Fruit fly (Drosophila melanogaster) whole organism, embryonic: ENCODE data around the gene Taf10.

Source experiments
- B-H2 ChIP-seq: fragments of 200-800 bp; sonication (Bioruptor generic); optimal IDR thresholded peaks from 2 replicates; lab custom pipeline; 2018; ENCODE audit warnings: missing biosample characterization, mild to moderate bottlenecking, missing genetic modification characterization
- CG10543 ChIP-seq: fragments of 200-800 bp; sonication (Bioruptor generic); optimal IDR thresholded peaks from 3 replicates; lab custom pipeline; 2017; ENCODE audit warnings: missing biosample characterization, mild to moderate bottlenecking, missing genetic modification characterization, moderate library complexity
- CG10565 ChIP-seq: fragments of 200-800 bp; sonication (Bioruptor generic); optimal IDR thresholded peaks from 3 replicates; lab custom pipeline; 2016; ENCODE audit warnings: missing biosample characterization, mild to moderate bottlenecking, missing genetic modification characterization
- CG10654 ChIP-seq: fragments of 200-800 bp; sonication (Bioruptor generic); optimal IDR thresholded peaks from 2 replicates; lab custom pipeline; 2016; ENCODE audit warnings: missing biosample characterization, missing genetic modification characterization
- CG11723 ChIP-seq: fragments of 200-800 bp; sonication (Bioruptor generic); optimal IDR thresholded peaks from 2 replicates; lab custom pipeline; 2017; ENCODE audit warnings: missing biosample characterization, mild to moderate bottlenecking, missing genetic modification characterization
- CG14441 ChIP-seq: fragments of 200-800 bp; sonication (Bioruptor generic); IDR thresholded peaks from 2 replicates; pipeline ENCODE4 v1.3.6; 2022; ENCODE audit warnings: missing biosample characterization, missing genetic modification characterization
- CG15073 ChIP-seq: fragments of 200-800 bp; sonication (Bioruptor generic); optimal IDR thresholded peaks from 2 replicates; lab custom pipeline; 2016; ENCODE audit warnings: missing biosample characterization, missing genetic modification characterization
- CG16815 ChIP-seq: fragments of 200-800 bp; sonication (Bioruptor generic); optimal IDR thresholded peaks from 3 replicates; lab custom pipeline; 2017; ENCODE audit warnings: missing biosample characterization, mild to moderate bottlenecking, missing genetic modification characterization
- CG17186 ChIP-seq: fragments of 200-800 bp; sonication (Bioruptor generic); optimal IDR thresholded peaks from 3 replicates; lab custom pipeline; 2017; ENCODE audit warnings: missing biosample characterization, missing genetic modification reagents, missing genetic modification characterization
- CG17568 ChIP-seq: fragments of 200-800 bp; sonication (Bioruptor generic); optimal IDR thresholded peaks from 2 replicates; lab custom pipeline; 2018; ENCODE audit warnings: missing biosample characterization, mild to moderate bottlenecking, missing genetic modification characterization, moderate library complexity
- CG17829 ChIP-seq: fragments of 200-800 bp; optimal IDR thresholded peaks from 2 replicates; lab custom pipeline; 2019; ENCODE audit warnings: missing biosample characterization, mild to moderate bottlenecking, missing genetic modification characterization, moderate library complexity
- CG18619 ChIP-seq: fragments of 200-800 bp; sonication (Bioruptor generic); optimal IDR thresholded peaks from 3 replicates; lab custom pipeline; 2017; ENCODE audit warnings: missing biosample characterization, mild to moderate bottlenecking, missing genetic modification characterization
- CG31224 ChIP-seq: fragments of 200-800 bp; sonication (Bioruptor generic); IDR thresholded peaks from 2 replicates; pipeline ENCODE4 v1.3.6; 2022; ENCODE audit warnings: missing biosample characterization, missing genetic modification characterization
- CG3995 ChIP-seq: fragments of 200-800 bp; sonication (Bioruptor generic); optimal IDR thresholded peaks from 3 replicates; lab custom pipeline; 2016; ENCODE audit warnings: missing biosample characterization, missing genetic modification characterization
- CG43689 ChIP-seq: fragments of 200-800 bp; sonication (Bioruptor generic); IDR thresholded peaks from 2 replicates; pipeline ENCODE4 v1.3.6; 2022; ENCODE audit warnings: missing biosample characterization, missing genetic modification characterization
- CG4707 ChIP-seq: fragments of 200-800 bp; sonication (Bioruptor generic); optimal IDR thresholded peaks from 2 replicates; lab custom pipeline; 2018; ENCODE audit warnings: missing biosample characterization, mild to moderate bottlenecking, missing genetic modification characterization, moderate library complexity
- CG5180 ChIP-seq: fragments of 200-800 bp; sonication (Bioruptor generic); optimal IDR thresholded peaks from 3 replicates; lab custom pipeline; 2017; ENCODE audit warnings: missing biosample characterization, missing genetic modification characterization, mild to moderate bottlenecking, moderate library complexity, missing genetic modification reagents
- CG6175 ChIP-seq: fragments of 200-800 bp; sonication (Bioruptor generic); IDR thresholded peaks from 3 replicates; pipeline ENCODE4 v1.3.6; 2022; ENCODE audit warnings: missing biosample characterization, missing genetic modification characterization
- CG6791 ChIP-seq: fragments of 200-800 bp; sonication (Bioruptor generic); IDR thresholded peaks from 3 replicates; pipeline ENCODE4 v1.3.6; 2022; ENCODE audit warnings: missing biosample characterization, missing genetic modification characterization; ENCODE audit not compliant: partially characterized antibody
- CG7271 ChIP-seq: fragments of 200-800 bp; sonication (Bioruptor generic); optimal IDR thresholded peaks from 2 replicates; lab custom pipeline; 2018; ENCODE audit warnings: missing biosample characterization, mild to moderate bottlenecking, missing genetic modification characterization, moderate library complexity
- CG9727 ChIP-seq: fragments of 200-800 bp; sonication (Bioruptor generic); optimal IDR thresholded peaks from 3 replicates; lab custom pipeline; 2017; ENCODE audit warnings: missing biosample characterization, mild to moderate bottlenecking, missing genetic modification characterization
- D19A ChIP-seq: fragments of 200-800 bp; optimal IDR thresholded peaks from 3 replicates; lab custom pipeline; 2019; ENCODE audit warnings: missing biosample characterization, mild to moderate bottlenecking, missing genetic modification characterization, moderate library complexity
- Dbx ChIP-seq: fragments of 200-800 bp; sonication (Bioruptor generic); IDR thresholded peaks from 3 replicates; pipeline ENCODE4 v1.3.6; 2022; ENCODE audit warnings: missing biosample characterization, missing genetic modification characterization
- Dip2 ChIP-seq: fragments of 200-800 bp; sonication (Bioruptor generic); IDR thresholded peaks from 2 replicates; pipeline ENCODE4 v1.3.6; 2022; ENCODE audit warnings: missing biosample characterization, missing genetic modification characterization
- Ets97D ChIP-seq: fragments of 200-800 bp; sonication (Bioruptor generic); optimal IDR thresholded peaks from 3 replicates; lab custom pipeline; 2016; ENCODE audit warnings: missing biosample characterization, missing genetic modification characterization
- Fer3 ChIP-seq: fragments of 200-800 bp; sonication (Bioruptor generic); optimal IDR thresholded peaks from 2 replicates; lab custom pipeline; 2018; ENCODE audit warnings: missing biosample characterization, mild to moderate bottlenecking, missing genetic modification characterization, moderate library complexity
- H2.0 ChIP-seq: fragments of 200-800 bp; sonication (Bioruptor generic); IDR thresholded peaks from 2 replicates; pipeline ENCODE4 v1.3.6; 2022; ENCODE audit warnings: missing biosample characterization, missing genetic modification characterization
- HHEX ChIP-seq: fragments of 200-800 bp; sonication (Bioruptor generic); optimal IDR thresholded peaks from 3 replicates; lab custom pipeline; 2017; ENCODE audit warnings: missing biosample characterization, mild to moderate bottlenecking, missing genetic modification characterization, missing genetic modification reagents
- Hmr ChIP-seq: fragments of 200-800 bp; sonication (Bioruptor generic); optimal IDR thresholded peaks from 3 replicates; lab custom pipeline; 2017; ENCODE audit warnings: mild to moderate bottlenecking, missing biosample characterization, missing genetic modification reagents, missing genetic modification characterization
- Hr3 ChIP-seq: fragments of 200-800 bp; sonication (Bioruptor generic); optimal IDR thresholded peaks from 3 replicates; lab custom pipeline; 2016; ENCODE audit warnings: missing biosample characterization, missing genetic modification characterization
- PHDP ChIP-seq: fragments of 200-800 bp; sonication (Bioruptor generic); optimal IDR thresholded peaks from 3 replicates; lab custom pipeline; 2018; ENCODE audit warnings: missing biosample characterization, mild to moderate bottlenecking, missing genetic modification characterization, moderate library complexity
- Poxn ChIP-seq: fragments of 200-800 bp; sonication (Bioruptor generic); IDR thresholded peaks from 2 replicates; pipeline ENCODE4 v1.3.6; 2022; ENCODE audit warnings: missing biosample characterization, missing genetic modification characterization
- Xrp1 ChIP-seq: fragments of 200-800 bp; sonication (Bioruptor generic); IDR thresholded peaks from 2 replicates; pipeline ENCODE4 v1.3.6; 2022; ENCODE audit warnings: missing biosample characterization, missing genetic modification characterization
- ac ChIP-seq: fragments of 200-800 bp; sonication (Bioruptor generic); optimal IDR thresholded peaks from 3 replicates; lab custom pipeline; 2017; ENCODE audit warnings: missing biosample characterization, mild to moderate bottlenecking, missing genetic modification characterization
- bigmax ChIP-seq: fragments of 200-800 bp; sonication (Bioruptor generic); optimal IDR thresholded peaks from 2 replicates; lab custom pipeline; 2018; ENCODE audit warnings: missing biosample characterization, mild to moderate bottlenecking, missing genetic modification characterization
- br ChIP-seq: fragments of >200 bp; optimal IDR thresholded peaks from 2 replicates; lab custom pipeline; 2017
- cato ChIP-seq: fragments of 200-800 bp; sonication (Bioruptor generic); optimal IDR thresholded peaks from 2 replicates; lab custom pipeline; 2016; ENCODE audit warnings: missing biosample characterization, missing genetic modification characterization, borderline replicate concordance
- dimm ChIP-seq: fragments of 200-800 bp; sonication (Bioruptor generic); IDR thresholded peaks from 2 replicates; pipeline ENCODE4 v1.3.6; 2022; ENCODE audit warnings: missing biosample characterization, missing genetic modification characterization
- dmrt11E ChIP-seq: fragments of 200-800 bp; sonication (Bioruptor generic); optimal IDR thresholded peaks from 3 replicates; lab custom pipeline; 2018; ENCODE audit warnings: missing biosample characterization, mild to moderate bottlenecking, missing genetic modification characterization, moderate library complexity
- eyg ChIP-seq: fragments of 200-800 bp; sonication (Bioruptor generic); optimal IDR thresholded peaks from 3 replicates; lab custom pipeline; 2016; ENCODE audit warnings: missing biosample characterization, missing genetic modification characterization
- gfzf ChIP-seq: fragments of 200-800 bp; sonication (Bioruptor generic); optimal IDR thresholded peaks from 2 replicates; lab custom pipeline; 2016; ENCODE audit warnings: missing biosample characterization, mild to moderate bottlenecking, missing genetic modification characterization, moderate library complexity
- gsb ChIP-seq: fragments of 200-800 bp; sonication (Bioruptor generic); IDR thresholded peaks from 2 replicates; pipeline ENCODE4 v1.3.6; 2022; ENCODE audit warnings: missing biosample characterization, missing genetic modification characterization
- her ChIP-seq: fragments of 200-800 bp; sonication (Bioruptor generic); optimal IDR thresholded peaks from 2 replicates; lab custom pipeline; 2016; ENCODE audit warnings: missing biosample characterization, missing genetic modification characterization
- kah ChIP-seq: fragments of 200-800 bp; sonication (Bioruptor generic); optimal IDR thresholded peaks from 2 replicates; lab custom pipeline; 2018; ENCODE audit warnings: missing biosample characterization, mild to moderate bottlenecking, missing genetic modification characterization
- kni ChIP-seq: fragments of 200-800 bp; sonication (Bioruptor generic); optimal IDR thresholded peaks from 3 replicates; lab custom pipeline; 2017; ENCODE audit warnings: mild to moderate bottlenecking, missing biosample characterization, missing genetic modification reagents, missing genetic modification characterization
- lab ChIP-seq: fragments of 200-800 bp; sonication (Bioruptor generic); optimal IDR thresholded peaks from 3 replicates; lab custom pipeline; 2017; ENCODE audit warnings: missing biosample characterization, missing genetic modification characterization, mild to moderate bottlenecking, moderate library complexity, missing genetic modification reagents
- sc ChIP-seq, 3 experiments: fragments of >200 bp in 2 of 3; fragments of 200-800 bp in 1 of 3; sonication (Bioruptor generic) in 1 of 3; optimal IDR thresholded peaks; 2 replicates in 2 of 3; 3 replicates in 1 of 3; lab custom pipeline; 2017; ENCODE audit warnings: mild to moderate bottlenecking in 1 of 3, missing biosample characterization in 1 of 3, missing genetic modification characterization in 1 of 3, missing genetic modification reagents in 1 of 3
- slbo ChIP-seq: fragments of 200-800 bp; sonication (Bioruptor generic); IDR thresholded peaks from 2 replicates; pipeline ENCODE4 v1.3.6; 2022; ENCODE audit warnings: missing biosample characterization, missing genetic modification characterization
- tna ChIP-seq: fragments of 200-800 bp; sonication (Bioruptor generic); IDR thresholded peaks from 2 replicates; pipeline ENCODE4 v1.3.6; 2022; ENCODE audit warnings: missing biosample characterization, missing genetic modification characterization; ENCODE audit not compliant: partially characterized antibody

Taf10 gene

dm6 chr2L:2750337-2751084 is 17.2 kb upstream of the Taf10 start (continued):
- TF ChIP-seq cato (GFP tag; lab: Kevin White, UChicago): no peak
- peak; percentile 92 for TF ChIP-seq her
- TF ChIP-seq slbo (GFP tag; lab: Robert Waterston, UW): no peak
- TF ChIP-seq Dbx (GFP tag; lab: Robert Waterston, UW): no peak
- no peak for TF ChIP-seq dimm (GFP tag; lab: Robert Waterston, UW)
- TF ChIP-seq CG3995 (GFP tag; lab: Kevin White, UChicago): peak; percentile 59
- peak; percentile 66 for TF ChIP-seq kni (GFP tag; lab: Kevin White, UChicago)
- no peak for TF ChIP-seq H2.0 (GFP tag; lab: Robert Waterston, UW)
- peak; percentile 80 for TF ChIP-seq PHDP (tag; lab: Kevin White, UChicago)
- TF ChIP-seq CG10654 (GFP tag; lab: Kevin White, UChicago): peak; percentile 66
- TF ChIP-seq B-H2 (GFP tag; lab: Kevin White, UChicago): peak; percentile 80
- TF ChIP-seq CG7271: no peak
- peak; percentile 88 for TF ChIP-seq Fer3 (tag; lab: Kevin White, UChicago)
- peak; percentile 63 for TF ChIP-seq CG5180 (GFP tag; lab: Kevin White, UChicago)
- no peak for TF ChIP-seq CG10565 (GFP tag; lab: Kevin White, UChicago)
- TF ChIP-seq CG18619 (GFP tag; lab: Kevin White, UChicago): peak; percentile 76
- TF ChIP-seq CG6791 (GFP tag; lab: Robert Waterston, UW): no peak
- TF ChIP-seq Hr3 (GFP tag; lab: Kevin White, UChicago): peak; percentile 48
- no peak for TF ChIP-seq eyg (GFP tag; lab: Kevin White, UChicago)
- TF ChIP-seq Hmr (GFP tag; lab: Kevin White, UChicago): peak; percentile 80
- no peak for TF ChIP-seq CG31224 (GFP tag; lab: Robert Waterston, UW)
- peak; percentile 80 for TF ChIP-seq CG17568 (GFP tag; lab: Kevin White, UChicago)
- no peak for TF ChIP-seq CG17186 (GFP tag; lab: Kevin White, UChicago)
- TF ChIP-seq D19A (tag; lab: Kevin White, UChicago): peak; percentile 93
- peak; percentile 31 for TF ChIP-seq ac (GFP tag; lab: Kevin White, UChicago)
- TF ChIP-seq CG17829 (tag; lab: Kevin White, UChicago): peak; percentile 83
- peak; percentile 86 for TF ChIP-seq HHEX
- TF ChIP-seq Dip2: no peak
- TF ChIP-seq CG16815 (GFP tag; lab: Kevin White, UChicago): peak; percentile 56
- TF ChIP-seq br: no peak
- TF ChIP-seq Poxn (GFP tag; lab: Robert Waterston, UW): no peak
- peak; percentile 30 for TF ChIP-seq CG4707 (GFP tag; lab: Kevin White, UChicago)
- no peak for TF ChIP-seq CG14441 (GFP tag; lab: Robert Waterston, UW)
- peak; percentile 53 for TF ChIP-seq Ets97D (GFP tag; lab: Kevin White, UChicago)
- TF ChIP-seq CG9727 (GFP tag; lab: Kevin White, UChicago): peak; percentile 81
- TF ChIP-seq CG43689 (GFP tag; lab: Robert Waterston, UW): no peak
- TF ChIP-seq gfzf (GFP tag; lab: Kevin White, UChicago): no peak
- TF ChIP-seq gsb (GFP tag; lab: Robert Waterston, UW): no peak
- no peak for TF ChIP-seq sc (optimal IDR thresholded peaks at IDR 0.05; lab: Kevin White, UChicago)
- peak; percentile 49 for TF ChIP-seq sc (GFP tag; optimal IDR thresholded peaks at IDR 0.05; lab: Kevin White, UChicago)
- peak; percentile 55 for TF ChIP-seq bigmax (GFP tag; lab: Kevin White, UChicago)
- peak; percentile 13 for TF ChIP-seq CG11723 (GFP tag; lab: Kevin White, UChicago)
- TF ChIP-seq CG15073 (GFP tag; lab: Kevin White, UChicago): no peak
- no peak for TF ChIP-seq Xrp1
- TF ChIP-seq tna (GFP tag; lab: Robert Waterston, UW): no peak
- TF ChIP-seq lab (GFP tag; lab: Kevin White, UChicago): peak; percentile 95
- TF ChIP-seq dmrt11E (tag; lab: Kevin White, UChicago): peak; percentile 57
- peak; percentile 2 for TF ChIP-seq kah (GFP tag; lab: Kevin White, UChicago)
- TF ChIP-seq CG10543 (GFP tag; lab: Kevin White, UChicago): peak; percentile 84
- no peak for TF ChIP-seq CG6175 (GFP tag; lab: Robert Waterston, UW)
